Fruit fly (Drosophila melanogaster): ENCODE measurements around the gene Trs33.
A peak's percentile ranks its signal among the peaks of the same experiment; 100 is the strongest.

The Trs33 gene

DNA sequence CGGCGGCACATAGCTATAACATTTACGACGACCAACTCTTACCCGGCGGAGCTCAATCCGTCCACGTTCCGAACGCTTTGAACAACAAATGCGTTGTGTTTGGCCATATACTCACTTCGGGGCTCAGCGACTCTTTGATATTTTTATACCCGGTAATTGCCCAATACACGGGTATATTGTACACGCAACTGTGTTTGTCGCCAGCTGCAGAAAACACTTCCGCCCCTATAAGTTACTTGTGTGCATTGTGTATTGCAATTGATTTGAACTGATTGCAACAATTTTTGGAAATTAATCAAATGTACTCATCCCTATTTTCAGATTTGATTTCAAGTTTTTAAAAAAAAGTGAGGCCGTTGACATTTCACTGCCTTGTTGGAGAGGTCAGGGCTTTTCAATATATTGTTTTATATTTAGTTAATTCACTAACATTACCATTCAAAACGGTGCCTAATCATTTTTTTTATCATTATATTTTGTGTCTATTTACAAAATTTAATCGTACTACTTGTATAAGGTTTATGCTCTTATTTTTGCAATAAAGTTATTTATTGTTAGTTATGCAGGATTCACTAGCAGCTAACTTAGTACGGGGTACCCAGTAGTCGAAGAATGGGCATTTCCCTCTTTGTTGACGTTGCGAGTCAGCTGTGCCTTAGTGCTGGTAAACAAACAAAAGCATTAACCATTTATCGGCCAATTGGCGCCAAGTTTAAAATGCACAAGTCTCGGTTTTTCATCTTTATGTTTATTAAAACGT lies 7.7 kb downstream of the Trs33 start, which contains the start of gene Nagk (continued):
- TF ChIP-seq MBD-R2 (GFP tag; IDR thresholded peaks at IDR 0.05), result peak; percentile 44
- TF ChIP-seq CG12391 (tag; optimal IDR thresholded peaks at IDR 0.05), result peak; percentile 77
- 0 out of 2 replicates have a peak, but pooled peaks have one; percentile 24 for TF ChIP-seq aop (GFP tag; IDR thresholded peaks at IDR 0.05)
- TF ChIP-seq BtbVII (GFP tag; optimal IDR thresholded peaks at IDR 0.05), result peak; percentile 65
- TF ChIP-seq sob (GFP tag; IDR thresholded peaks at IDR 0.05), result 0 out of 2 replicates have a peak, but pooled peaks have one; percentile 27
- TF ChIP-seq CG11247 (GFP tag; IDR thresholded peaks at IDR 0.05), result 0 out of 2 replicates have a peak, but pooled peaks have one; percentile 5
- TF ChIP-seq CG16863 (GFP tag; optimal IDR thresholded peaks at IDR 0.05), result peak; percentile 60
- TF ChIP-seq Mrtf (GFP tag; IDR thresholded peaks at IDR 0.05), result peak; percentile 5; the same call in 1 of the 3 replicates
- TF ChIP-seq Ada2b (GFP tag; IDR thresholded peaks at IDR 0.05), result 0 out of 2 replicates have a peak, but pooled peaks have one; percentile 9
- TF ChIP-seq pzg (GFP tag; optimal IDR thresholded peaks at IDR 0.05), result peak; percentile 34
- no peak for TF ChIP-seq CG12769 (tag; optimal IDR thresholded peaks at IDR 0.05)
- peak; percentile 19; the same call in 1 of the 3 replicates for TF ChIP-seq CG34422 (GFP tag; IDR thresholded peaks at IDR 0.05)
- 0 out of 2 replicates have a peak, but pooled peaks have one; percentile 18 for TF ChIP-seq lmd (GFP tag; IDR thresholded peaks at IDR 0.05)
- TF ChIP-seq Gug (GFP tag; IDR thresholded peaks at IDR 0.05), result peak; percentile 59; the same call in 2 of the 4 replicates
- no peak for TF ChIP-seq D (optimal IDR thresholded peaks at IDR 0.05)
- TF ChIP-seq D (GFP tag; optimal IDR thresholded peaks at IDR 0.05), result peak; percentile 62
- peak; percentile 18 for TF ChIP-seq CG5180 (GFP tag; optimal IDR thresholded peaks at IDR 0.05)
- peak; percentile 56; the same call in 1 of the 2 replicates for TF ChIP-seq CG42726 (GFP tag; IDR thresholded peaks at IDR 0.05; ENCODE audit: partially characterized antibody)
- TF ChIP-seq dpn (GFP tag; optimal IDR thresholded peaks at IDR 0.05), result peak; percentile 46 to 68
- TF ChIP-seq tin (GFP tag; optimal IDR thresholded peaks at IDR 0.05), result peak; percentile 53
- peak; percentile 69 for TF ChIP-seq CG7839 (tag; optimal IDR thresholded peaks at IDR 0.05)
- peak; percentile 39 for TF ChIP-seq salm (tag; optimal IDR thresholded peaks at IDR 0.05)
- peak; percentile 53 for TF ChIP-seq CG4820 (GFP tag; optimal IDR thresholded peaks at IDR 0.05)
- TF ChIP-seq exex (tag; optimal IDR thresholded peaks at IDR 0.05), result peak; percentile 47
- peak; percentile 79 for TF ChIP-seq CG10267 (tag; optimal IDR thresholded peaks at IDR 0.05)
- TF ChIP-seq nmo (GFP tag; optimal IDR thresholded peaks at IDR 0.05), result peak; percentile 82
- TF ChIP-seq CG12071 (GFP tag; optimal IDR thresholded peaks at IDR 0.05), result peak; percentile 4
- peak; percentile 71 for TF ChIP-seq slbo (GFP tag; IDR thresholded peaks at IDR 0.05)
- TF ChIP-seq CG8944 (GFP tag; optimal IDR thresholded peaks at IDR 0.05), result peak; percentile 35
- TF ChIP-seq ro (GFP tag; IDR thresholded peaks at IDR 0.05), result no peak
- peak in 1 of 2 experiments; percentile 2 for TF ChIP-seq tll (GFP tag; optimal IDR thresholded peaks at IDR 0.05)
- no peak for TF ChIP-seq croc (GFP tag; conservative IDR thresholded peaks at IDR 0.05)
- peak; percentile 31 for TF ChIP-seq Usf (GFP tag; optimal IDR thresholded peaks at IDR 0.05)
- TF ChIP-seq CG8359 (GFP tag; optimal IDR thresholded peaks at IDR 0.05; ENCODE audit: borderline replicate concordance), result no peak
- peak; percentile 64 for TF ChIP-seq CG2116 (GFP tag; optimal IDR thresholded peaks at IDR 0.05)
- TF ChIP-seq gfzf (GFP tag; optimal IDR thresholded peaks at IDR 0.05), result no peak
- peak; percentile 20 for TF ChIP-seq NK7.1 (GFP tag; optimal IDR thresholded peaks at IDR 0.05)
- no peak for TF ChIP-seq pb (GFP tag; optimal IDR thresholded peaks at IDR 0.05)
- peak; percentile 44 for TF ChIP-seq bab2 (GFP tag; optimal IDR thresholded peaks at IDR 0.05)
- no peak for TF ChIP-seq tna (GFP tag; IDR thresholded peaks at IDR 0.05; ENCODE audit: partially characterized antibody)
- peak; percentile 57 for TF ChIP-seq gcm2 (GFP tag; optimal IDR thresholded peaks at IDR 0.05)
- peak; percentile 46 for TF ChIP-seq ssp (GFP tag; IDR thresholded peaks at IDR 0.05)
- peak; percentile 68; the same call in 2 of the 3 replicates for TF ChIP-seq CG6791 (GFP tag; IDR thresholded peaks at IDR 0.05; ENCODE audit: partially characterized antibody)
- TF ChIP-seq slp2 (GFP tag; optimal IDR thresholded peaks at IDR 0.05), result peak; percentile 46
- peak; percentile 71 for TF ChIP-seq ci (GFP tag; IDR thresholded peaks at IDR 0.05)
- TF ChIP-seq CG9817 (tag; optimal IDR thresholded peaks at IDR 0.05), result peak; percentile 47
- TF ChIP-seq sc (optimal IDR thresholded peaks at IDR 0.05), result no peak
- TF ChIP-seq sc (GFP tag; optimal IDR thresholded peaks at IDR 0.05), result no peak

All from whole organism, embryonic.